Fruit fly (Drosophila melanogaster) whole organism, pupa: ENCODE data around the gene pinta.

ENCODE experiments used
- CG10348 ChIP-seq: fragments of 200-800 bp; sonication (Bioruptor generic); IDR thresholded peaks from 2 replicates; pipeline ENCODE4 v1.3.6; 2022; ENCODE audit warnings: missing biosample characterization, missing genetic modification characterization
- CG12605 ChIP-seq: fragments of 200-800 bp; sonication (Bioruptor generic); IDR thresholded peaks from 2 replicates; pipeline ENCODE4 v1.3.6; 2022; ENCODE audit warnings: missing biosample characterization, missing genetic modification characterization
- CG13204 ChIP-seq: fragments of 200-800 bp; sonication (Bioruptor generic); optimal IDR thresholded peaks from 2 replicates; lab custom pipeline; 2018; ENCODE audit warnings: missing biosample characterization, mild to moderate bottlenecking, missing genetic modification characterization, moderate library complexity
- CG14655 ChIP-seq: fragments of 200-800 bp; sonication (Bioruptor generic); optimal IDR thresholded peaks from 3 replicates; lab custom pipeline; 2017; ENCODE audit warnings: mild to moderate bottlenecking, missing biosample characterization, missing genetic modification reagents, missing genetic modification characterization
- CG15710 ChIP-seq: fragments of 200-800 bp; sonication (Bioruptor generic); optimal IDR thresholded peaks from 2 replicates; lab custom pipeline; 2018; ENCODE audit warnings: missing biosample characterization, mild to moderate bottlenecking, missing genetic modification characterization, moderate library complexity
- CG17806 ChIP-seq: fragments of 200-800 bp; sonication (Bioruptor generic); optimal IDR thresholded peaks from 2 replicates; lab custom pipeline; 2018; ENCODE audit warnings: missing biosample characterization, mild to moderate bottlenecking, missing genetic modification characterization, moderate library complexity
- CG32121 ChIP-seq: fragments of 200-800 bp; sonication (Bioruptor generic); IDR thresholded peaks from 2 replicates; pipeline ENCODE4 v1.3.6; 2022; ENCODE audit warnings: missing biosample characterization, missing genetic modification characterization
- CG34367 ChIP-seq: fragments of 200-800 bp; sonication (Bioruptor generic); optimal IDR thresholded peaks from 2 replicates; lab custom pipeline; 2018; ENCODE audit warnings: missing biosample characterization, mild to moderate bottlenecking, missing genetic modification characterization
- CG4496 ChIP-seq: fragments of 200-800 bp; sonication (Bioruptor generic); IDR thresholded peaks from 3 replicates; pipeline ENCODE4 v1.3.6; 2022; ENCODE audit warnings: missing biosample characterization, missing genetic modification characterization
- CG8159 ChIP-seq: fragments of 200-800 bp; sonication (Bioruptor generic); optimal IDR thresholded peaks from 3 replicates; lab custom pipeline; 2018; ENCODE audit warnings: missing biosample characterization, mild to moderate bottlenecking, missing genetic modification characterization, moderate library complexity
- CG8301 ChIP-seq: fragments of 200-800 bp; sonication (Bioruptor generic); optimal IDR thresholded peaks from 2 replicates; lab custom pipeline; 2018; ENCODE audit warnings: missing biosample characterization, mild to moderate bottlenecking, missing genetic modification characterization
- CG9948 ChIP-seq: fragments of 200-800 bp; sonication (Bioruptor generic); optimal IDR thresholded peaks from 2 replicates; lab custom pipeline; 2018; ENCODE audit warnings: missing biosample characterization, mild to moderate bottlenecking, missing genetic modification characterization, moderate library complexity
- D1 ChIP-seq: fragments of 200-800 bp; sonication (Bioruptor generic); optimal IDR thresholded peaks from 2 replicates; lab custom pipeline; 2018; ENCODE audit warnings: missing biosample characterization, mild to moderate bottlenecking, missing genetic modification characterization, moderate library complexity
- EcR ChIP-seq: fragments of 200-800 bp; sonication (Bioruptor generic); optimal IDR thresholded peaks from 3 replicates; lab custom pipeline; 2019; ENCODE audit warnings: missing biosample characterization, missing genetic modification characterization, mild to moderate bottlenecking, moderate library complexity, missing genetic modification reagents
- Ets98B ChIP-seq: fragments of 200-800 bp; sonication (Bioruptor generic); IDR thresholded peaks from 2 replicates; pipeline ENCODE4 v1.3.6; 2022; ENCODE audit warnings: missing biosample characterization, missing genetic modification characterization
- Pif1A ChIP-seq: fragments of 200-800 bp; sonication (Bioruptor generic); optimal IDR thresholded peaks from 3 replicates; lab custom pipeline; 2016; ENCODE audit warnings: missing biosample characterization, missing genetic modification characterization
- Pif1B ChIP-seq: fragments of 200-800 bp; sonication (Bioruptor generic); optimal IDR thresholded peaks from 3 replicates; lab custom pipeline; 2016; ENCODE audit warnings: missing biosample characterization, missing genetic modification characterization
- Snoo ChIP-seq: fragments of 200-800 bp; sonication (Bioruptor generic); optimal IDR thresholded peaks from 3 replicates; lab custom pipeline; 2017; ENCODE audit warnings: missing biosample characterization, mild to moderate bottlenecking, missing genetic modification characterization, inconsistent platforms
- fd96Ca ChIP-seq: fragments of 200-800 bp; sonication (Bioruptor generic); IDR thresholded peaks from 3 replicates; pipeline ENCODE4 v1.3.6; 2022; ENCODE audit warnings: missing biosample characterization, missing genetic modification characterization
- gl ChIP-seq: fragments of 200-800 bp; sonication (Bioruptor generic); optimal IDR thresholded peaks from 2 replicates; lab custom pipeline; 2018; ENCODE audit warnings: missing biosample characterization, mild to moderate bottlenecking, missing genetic modification characterization
- rn ChIP-seq: fragments of 200-800 bp; sonication (Bioruptor generic); IDR thresholded peaks from 2 replicates; pipeline ENCODE4 v1.3.6; 2022; ENCODE audit warnings: missing biosample characterization, missing genetic modification characterization

Gene pinta

dm6 chr3R:22454397-22455334 is 29.9 kb upstream of the pinta start:
- TF ChIP-seq CG15710 (no peak), CG9948 (tag; lab: Kevin White, UChicago) (no peak), CG14655 (GFP tag; lab: Kevin White, UChicago) (no peak), fd96Ca (no peak), CG8301 (no peak), CG13204 (GFP tag; lab: Kevin White, UChicago) (no peak), Pif1B (GFP tag; lab: Kevin White, UChicago) (no peak), CG12605 (GFP tag; lab: Robert Waterston, UW) (no peak), CG8159 (tag; lab: Kevin White, UChicago) (no peak), EcR (no peak), CG34367 (no peak)

- TF ChIP-seq D1 (tag; lab: Kevin White, UChicago) (no peak), rn (GFP tag; lab: Robert Waterston, UW) (no peak), CG15710 (no peak), CG14655 (GFP tag; lab: Kevin White, UChicago) (no peak), Pif1A (GFP tag; lab: Kevin White, UChicago) (no peak), fd96Ca (no peak), CG12605 (GFP tag; lab: Robert Waterston, UW) (no peak), CG32121 (GFP tag; lab: Robert Waterston, UW) (no peak), EcR (no peak), Pif1B (GFP tag; lab: Kevin White, UChicago) (no peak), CG17806 (tag; lab: Kevin White, UChicago) (no peak), CG10348 (GFP tag; lab: Robert Waterston, UW) (no peak)
Measured at dm6 chr3R:22449871-22450424, 25.2 kb upstream of the pinta start.

dm6 chr3R:22447874-22448254 is 23.1 kb upstream of the pinta start, which contains the start of gene CG34376:
TSS of gene CG34376 (plus strand) at chr3R:22448099.
- TF ChIP-seq CG9948 (tag; lab: Kevin White, UChicago): no peak
- TF ChIP-seq CG32121 (GFP tag; lab: Robert Waterston, UW): peak; percentile 66
- peak; percentile 8 for TF ChIP-seq CG15710
- peak; percentile 24 for TF ChIP-seq Snoo (tag; lab: Kevin White, UChicago)
- peak; percentile 17; the same call in 1 of the 2 replicates for TF ChIP-seq rn (GFP tag; lab: Robert Waterston, UW)
- peak; percentile 78 for TF ChIP-seq CG12605 (GFP tag; lab: Robert Waterston, UW)
- no peak for TF ChIP-seq CG13204 (GFP tag; lab: Kevin White, UChicago)
- TF ChIP-seq CG34367: no peak
- no peak for TF ChIP-seq CG17806 (tag; lab: Kevin White, UChicago)
- TF ChIP-seq Ets98B (GFP tag; lab: Robert Waterston, UW): peak; percentile 53; the same call in 1 of the 2 replicates
- peak; percentile 32 for TF ChIP-seq CG8159 (tag; lab: Kevin White, UChicago)
- 0 out of 3 replicates have a peak, but pooled peaks have one; percentile 37 for TF ChIP-seq fd96Ca
- TF ChIP-seq Pif1B (GFP tag; lab: Kevin White, UChicago): peak; percentile 21
- no peak for TF ChIP-seq CG14655 (GFP tag; lab: Kevin White, UChicago)
- TF ChIP-seq CG4496 (GFP tag; lab: Robert Waterston, UW): peak; percentile 80
- TF ChIP-seq Pif1A (GFP tag; lab: Kevin White, UChicago): no peak
- no peak for TF ChIP-seq gl (tag; lab: Kevin White, UChicago)

- TF ChIP-seq Pif1B (GFP tag; lab: Kevin White, UChicago): peak; percentile 37
- TF ChIP-seq CG15710: no peak
- peak; percentile 7; the same call in 1 of the 2 replicates for TF ChIP-seq CG32121 (GFP tag; lab: Robert Waterston, UW)
- TF ChIP-seq fd96Ca: peak; percentile 34; the same call in 1 of the 3 replicates
Measured at dm6 chr3R:22447195-22447873, 22.6 kb upstream of the pinta start, which contains the start of gene CG34288. TSS of gene CG34288 (minus strand) at chr3R:22447263.

- TF ChIP-seq gl (tag; lab: Kevin White, UChicago) (no peak), rn (GFP tag; lab: Robert Waterston, UW) (no peak), CG17806 (tag; lab: Kevin White, UChicago) (no peak), D1 (tag; lab: Kevin White, UChicago) (no peak), Ets98B (GFP tag; lab: Robert Waterston, UW) (no peak), CG8301 (no peak), CG14655 (GFP tag; lab: Kevin White, UChicago) (no peak), CG32121 (GFP tag; lab: Robert Waterston, UW) (no peak), EcR (no peak), Pif1B (GFP tag; lab: Kevin White, UChicago) (no peak), CG13204 (GFP tag; lab: Kevin White, UChicago) (no peak), CG9948 (tag; lab: Kevin White, UChicago) (no peak), Pif1A (GFP tag; lab: Kevin White, UChicago) (no peak), CG12605 (GFP tag; lab: Robert Waterston, UW) (no peak), Snoo (tag; lab: Kevin White, UChicago) (no peak), CG15710 (no peak), CG10348 (GFP tag; lab: Robert Waterston, UW) (no peak), CG4496 (GFP tag; lab: Robert Waterston, UW) (no peak), fd96Ca (no peak)
Measured at dm6 chr3R:22446493-22446892, 21.8 kb upstream of the pinta start, which contains the start of gene CG12499. TSS of gene CG12499 (minus strand) at chr3R:22446587.
